Fruit fly (Drosophila melanogaster): ENCODE measurements around the gene parvin.

- no peak for TF ChIP-seq EcR (GFP tag; optimal IDR thresholded peaks at IDR 0.05)
- TF ChIP-seq Dll (optimal IDR thresholded peaks at IDR 0.05) = no peak
- no peak for TF ChIP-seq psq (optimal IDR thresholded peaks at IDR 0.05)
- TF ChIP-seq CG8478 (optimal IDR thresholded peaks at IDR 0.05) = no peak
These were observed 42.7 kb downstream of the parvin start for dm6 chrX:19788621-19788944.

Measured in whole organism.